Worm (Caenorhabditis elegans): ENCODE data around the gene R07A4.3.

- TF ChIP-seq F52B5.7 (tag; optimal IDR thresholded peaks at IDR 0.05) (no peak), madf-3 (GFP tag; IDR thresholded peaks at IDR 0.05) (no peak), egl-44 (GFP tag; IDR thresholded peaks at IDR 0.05) (no peak), hlh-26 (GFP tag; conservative IDR thresholded peaks at IDR 0.05) (no peak), hlh-12 (tag; optimal IDR thresholded peaks at IDR 0.05) (no peak), madf-10 (tag; optimal IDR thresholded peaks at IDR 0.05) (no peak), unc-62 (GFP tag; optimal IDR thresholded peaks at IDR 0.05) (no peak), F23B12.7 (tag; optimal IDR thresholded peaks at IDR 0.05; ENCODE audit: insufficient read depth) (no peak), ets-4 (GFP tag; optimal IDR thresholded peaks at IDR 0.05) (no peak), snpc-4 (GFP tag; optimal IDR thresholded peaks at IDR 0.05) (no peak), snpc-4 (tag; optimal IDR thresholded peaks at IDR 0.05) (no peak)
These were observed 50.9 kb downstream of the R07A4.3 start, which contains the start of gene F31B12.4 for ce11 chrX:10804441-10804840.
